Fruit fly (Drosophila melanogaster) S2 (cell line): ENCODE data around the gene mld.

Source experiments
- CG8478 ChIP-seq: fragments of >200 bp; optimal IDR thresholded peaks from 2 replicates; lab custom pipeline; 2018
- CTCF ChIP-seq, 2 experiments: fragments of >200 bp; optimal IDR thresholded peaks; 2 replicates each; lab custom pipeline; 2018

- TF ChIP-seq CTCF (optimal IDR thresholded peaks at IDR 0.05; lab: Kevin White, UChicago) (no peak), CG8478 (lab: Kevin White, UChicago) (no peak)
Measured at dm6 chr3R:24667538-24668207, 82.2 kb downstream of the mld start.
